Fruit fly (Drosophila melanogaster): ENCODE results near the gene CG12523.

The CG12523 gene

DNA sequence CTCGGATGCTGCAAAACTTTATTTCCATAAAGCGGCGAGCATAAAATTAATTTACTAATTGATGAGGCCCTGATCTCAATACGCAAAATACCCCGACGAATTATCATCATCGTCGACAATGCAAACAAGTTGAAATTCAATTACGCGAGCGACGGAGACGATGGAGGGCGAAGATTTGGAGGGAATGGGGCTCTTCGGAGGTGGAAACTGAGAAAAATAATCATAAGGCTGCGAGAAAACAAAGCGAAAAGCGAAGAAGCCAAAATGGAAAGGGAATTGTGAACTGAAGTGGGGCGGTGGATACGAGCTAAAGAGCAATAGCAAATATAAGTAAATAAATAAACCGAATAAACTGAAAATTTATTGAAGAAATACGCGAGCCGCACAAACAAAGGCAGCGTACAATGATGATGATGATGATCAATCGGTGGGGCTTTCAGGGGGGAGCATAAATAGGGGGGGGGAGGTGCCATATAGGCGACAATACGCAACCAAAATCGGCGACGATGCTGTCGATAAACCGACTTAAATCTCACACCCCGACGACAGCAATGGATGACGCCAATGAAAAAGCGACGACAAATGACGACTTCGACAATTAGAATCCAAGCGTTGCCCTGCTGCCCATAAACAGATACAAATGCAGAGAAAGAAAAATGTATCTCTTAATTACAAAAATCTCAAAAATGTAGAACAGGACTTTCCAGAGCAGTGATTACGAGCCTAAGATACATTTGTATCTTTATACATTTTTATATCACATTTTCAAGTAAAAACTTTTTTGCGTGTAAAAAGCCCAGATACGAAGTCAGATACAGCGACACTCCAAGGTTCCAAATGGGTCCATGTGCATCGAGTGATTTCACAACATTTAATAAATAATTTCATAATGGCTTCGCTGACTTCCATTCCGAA, 37.1 kb downstream of the CG12523 start (continued):
- TF ChIP-seq CG17829 (tag; optimal IDR thresholded peaks at IDR 0.05) (peak; percentile 26), CG4424 (GFP tag; optimal IDR thresholded peaks at IDR 0.05) (peak; percentile 67), CG11085 (GFP tag; IDR thresholded peaks at IDR 0.05) (0 out of 2 replicates have a peak, but pooled peaks have one; percentile 21), nom (GFP tag; optimal IDR thresholded peaks at IDR 0.05) (peak; percentile 7), CG7556 (GFP tag; optimal IDR thresholded peaks at IDR 0.05) (peak; percentile 66), Ravus (GFP tag; IDR thresholded peaks at IDR 0.05) (no peak; the same call in 1 of the 2 replicates), pzg (GFP tag; optimal IDR thresholded peaks at IDR 0.05) (no peak), grn (GFP tag; optimal IDR thresholded peaks at IDR 0.05) (peak; percentile 1), CG4820 (GFP tag; optimal IDR thresholded peaks at IDR 0.05) (peak; percentile 67), zen2 (GFP tag; IDR thresholded peaks at IDR 0.05; ENCODE audit: partially characterized antibody) (no peak), nmo (GFP tag; optimal IDR thresholded peaks at IDR 0.05) (peak; percentile 63), CG16815 (GFP tag; optimal IDR thresholded peaks at IDR 0.05) (peak; percentile 5), Sry-δ (GFP tag; optimal IDR thresholded peaks at IDR 0.05) (peak; percentile 30), dmrt11E (tag; optimal IDR thresholded peaks at IDR 0.05) (peak; percentile 12), ara (GFP tag; IDR thresholded peaks at IDR 0.05) (peak; percentile 60), dpn (GFP tag; optimal IDR thresholded peaks at IDR 0.05) (peak; percentile 60 to 67), Rx (GFP tag; IDR thresholded peaks at IDR 0.05) (peak; percentile 57), Hmr (GFP tag; optimal IDR thresholded peaks at IDR 0.05) (peak; percentile 67), CG10147 (GFP tag; optimal IDR thresholded peaks at IDR 0.05) (peak; percentile 45), CG4328 (GFP tag; optimal IDR thresholded peaks at IDR 0.05) (no peak), gcm2 (GFP tag; optimal IDR thresholded peaks at IDR 0.05) (peak; percentile 39), Hand (GFP tag; optimal IDR thresholded peaks at IDR 0.05) (no peak), Hmx (GFP tag; optimal IDR thresholded peaks at IDR 0.05) (peak; percentile 8), kay (GFP tag; optimal IDR thresholded peaks at IDR 0.05) (peak; percentile 17), CG18764 (GFP tag; optimal IDR thresholded peaks at IDR 0.05) (peak; percentile 45), CG4854 (GFP tag; optimal IDR thresholded peaks at IDR 0.05) (peak; percentile 30), CG30020 (tag; optimal IDR thresholded peaks at IDR 0.05) (no peak), CG18262 (tag; optimal IDR thresholded peaks at IDR 0.05) (peak; percentile 56), PHDP (tag; optimal IDR thresholded peaks at IDR 0.05) (peak; percentile 68), usp (GFP tag; optimal IDR thresholded peaks at IDR 0.05) (no peak), B-H2 (GFP tag; optimal IDR thresholded peaks at IDR 0.05) (no peak), CG8924 (tag; optimal IDR thresholded peaks at IDR 0.05) (peak; percentile 40), CG3281 (GFP tag; optimal IDR thresholded peaks at IDR 0.05) (peak; percentile 66), CG18619 (GFP tag; optimal IDR thresholded peaks at IDR 0.05) (peak; percentile 44), CG31224 (GFP tag; IDR thresholded peaks at IDR 0.05) (no peak; the same call in 1 of the 2 replicates), CG12071 (GFP tag; optimal IDR thresholded peaks at IDR 0.05) (peak; percentile 45), gem (tag; optimal IDR thresholded peaks at IDR 0.05) (peak; percentile 78), Myb (GFP tag; optimal IDR thresholded peaks at IDR 0.05) (peak; percentile 22), fd96Cb (tag; optimal IDR thresholded peaks at IDR 0.05) (peak; percentile 56), Xrp1 (GFP tag; IDR thresholded peaks at IDR 0.05) (peak; percentile 72; the same call in 1 of the 2 replicates), ken (GFP tag; IDR thresholded peaks at IDR 0.05) (peak; percentile 64; the same call in 2 of the 3 replicates), CG12219 (GFP tag; optimal IDR thresholded peaks at IDR 0.05) (peak; percentile 42), Rfx (GFP tag; IDR thresholded peaks at IDR 0.05) (peak; percentile 69), tna (GFP tag; IDR thresholded peaks at IDR 0.05; ENCODE audit: partially characterized antibody) (no peak), Fer2 (tag; optimal IDR thresholded peaks at IDR 0.05) (no peak), tio (GFP tag; optimal IDR thresholded peaks at IDR 0.05) (peak; percentile 70), jing (GFP tag; optimal IDR thresholded peaks at IDR 0.05) (peak; percentile 31), tx (GFP tag; optimal IDR thresholded peaks at IDR 0.05) (peak; percentile 27)
